Worm (Caenorhabditis elegans): Measurements from ENCODE around the gene E01G6.2.

E01G6.2 gene

DNA sequence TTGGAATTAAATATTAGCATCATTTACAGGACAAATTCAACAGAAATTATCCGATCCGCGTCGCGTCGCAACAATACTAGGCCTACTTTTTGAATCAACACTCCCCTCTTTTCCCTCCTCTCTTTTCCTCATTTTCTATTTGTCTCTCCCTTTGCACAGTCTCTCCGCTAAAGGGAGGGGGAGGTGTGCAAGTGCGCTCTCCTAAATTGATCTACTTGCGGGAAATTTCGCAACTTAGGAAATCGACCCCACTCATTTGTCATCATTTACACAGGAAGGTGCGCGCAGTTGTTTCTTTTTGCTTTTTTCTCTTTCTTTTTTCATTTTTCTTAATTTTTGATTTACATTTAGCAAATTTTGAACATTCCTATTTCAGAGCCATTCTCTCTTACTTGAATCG lies 26.5 kb downstream of the E01G6.2 start, which contains the start of gene C04B4.2 (continued):
- TF ChIP-seq xnd-1 (tag; optimal IDR thresholded peaks at IDR 0.05), result peak; percentile 51
- no peak for TF ChIP-seq unc-130 (GFP tag; optimal IDR thresholded peaks at IDR 0.05)
- TF ChIP-seq akir-1 (GFP tag; optimal IDR thresholded peaks at IDR 0.05), result no peak
- no peak for TF ChIP-seq chd-7 (tag; optimal IDR thresholded peaks at IDR 0.05)
- no peak for TF ChIP-seq hrde-1 (tag; optimal IDR thresholded peaks at IDR 0.05; ENCODE audit: borderline replicate concordance)
- TF ChIP-seq F33H1.4 (GFP tag; IDR thresholded peaks at IDR 0.05), result no peak
- TF ChIP-seq sptf-2 (GFP tag; optimal IDR thresholded peaks at IDR 0.05), result no peak
- TF ChIP-seq nhr-179 (tag; optimal IDR thresholded peaks at IDR 0.05), result no peak
- TF ChIP-seq B0019.2 (GFP tag; conservative IDR thresholded peaks at IDR 0.05), result no peak

DNA sequence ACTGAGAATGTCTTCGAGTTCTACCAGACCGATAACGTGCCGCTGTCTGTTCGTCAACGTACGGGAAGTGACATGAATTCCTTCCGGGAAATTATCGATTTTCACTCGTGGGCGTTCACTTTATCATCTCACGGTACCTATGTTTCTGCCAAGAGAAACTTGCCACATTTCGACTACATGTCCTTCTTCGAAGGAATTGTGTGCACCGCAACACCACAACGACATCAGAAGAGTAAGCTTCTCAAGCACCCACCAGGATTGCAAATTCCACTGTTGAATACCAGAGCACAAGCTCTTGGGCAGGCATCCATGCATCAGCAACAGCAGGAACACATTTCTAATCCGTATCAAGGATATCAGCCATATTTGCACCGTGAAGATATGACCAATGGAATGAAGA lies 27.7 kb downstream of the E01G6.2 start:
- TF ChIP-seq pbrm-1 (GFP tag; IDR thresholded peaks at IDR 0.05) (no peak), nhr-80 (tag; optimal IDR thresholded peaks at IDR 0.05) (no peak), ceh-40 (GFP tag; IDR thresholded peaks at IDR 0.05) (no peak), cebp-1 (GFP tag; IDR thresholded peaks at IDR 0.05) (no peak), cebp-1 (tag; optimal IDR thresholded peaks at IDR 0.05) (no peak), C17E4.6 (GFP tag; IDR thresholded peaks at IDR 0.05) (no peak), hrde-1 (tag; optimal IDR thresholded peaks at IDR 0.05; ENCODE audit: borderline replicate concordance) (no peak), snpc-4 (GFP tag; optimal IDR thresholded peaks at IDR 0.05) (no peak), snpc-4 (tag; optimal IDR thresholded peaks at IDR 0.05) (no peak), aptf-2 (GFP tag; conservative IDR thresholded peaks at IDR 0.05) (no peak), hlh-12 (tag; optimal IDR thresholded peaks at IDR 0.05) (no peak), F57C9.4 (tag; optimal IDR thresholded peaks at IDR 0.05) (no peak), mxl-1 (tag; optimal IDR thresholded peaks at IDR 0.05) (no peak), Y53F4B.3 (GFP tag; IDR thresholded peaks at IDR 0.05) (no peak)

DNA sequence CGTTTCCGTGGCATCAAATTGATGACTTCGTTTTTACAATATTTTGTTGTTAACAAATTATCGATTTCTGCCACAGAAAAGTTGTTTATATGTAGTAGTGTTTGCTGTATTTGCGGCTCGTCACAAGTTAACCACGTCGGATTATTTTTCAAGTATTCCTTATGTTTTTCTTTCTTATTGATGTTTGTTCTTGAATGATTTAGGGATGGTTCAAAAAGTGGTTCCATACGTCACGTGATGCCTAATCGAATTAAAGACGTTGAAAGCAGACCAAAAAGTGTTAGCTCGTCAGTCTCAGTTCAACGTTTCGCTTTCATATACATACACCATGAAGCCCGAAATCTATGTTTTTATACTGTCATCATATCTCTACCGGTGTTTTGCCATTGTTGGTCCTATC lies 29.1 kb downstream of the E01G6.2 start, which contains the start of gene lips-2:
Gene lips-2 (plus strand): TSS at position 301 of the 400 bp plus-strand sequence.
- TF ChIP-seq lin-54 (GFP tag; optimal IDR thresholded peaks at IDR 0.05), result no peak
- TF ChIP-seq madf-8 (GFP tag; conservative IDR thresholded peaks at IDR 0.05), result no peak
- TF ChIP-seq F10E7.11 (tag; optimal IDR thresholded peaks at IDR 0.05), result no peak
- TF ChIP-seq snpc-1.3 (tag; optimal IDR thresholded peaks at IDR 0.05; ENCODE audit: insufficient read depth), result no peak
- no peak for TF ChIP-seq K12H6.12 (tag; optimal IDR thresholded peaks at IDR 0.05)
- no peak for TF ChIP-seq ceh-58 (GFP tag; IDR thresholded peaks at IDR 0.05)
- no peak for TF ChIP-seq ekl-4 (GFP tag; IDR thresholded peaks at IDR 0.05)
- TF ChIP-seq mcd-1 (GFP tag; IDR thresholded peaks at IDR 0.05), result no peak
- no peak for TF ChIP-seq F55B11.4 (tag; optimal IDR thresholded peaks at IDR 0.05; ENCODE audit: borderline replicate concordance, insufficient read depth)
- no peak for TF ChIP-seq ZK185.1 (tag; optimal IDR thresholded peaks at IDR 0.05; ENCODE audit: poor library complexity, severe bottlenecking)
- TF ChIP-seq attf-3 (GFP tag; conservative IDR thresholded peaks at IDR 0.05), result no peak
- no peak for TF ChIP-seq attf-5 (GFP tag; optimal IDR thresholded peaks at IDR 0.05)
- TF ChIP-seq madf-6 (GFP tag; IDR thresholded peaks at IDR 0.05), result no peak
- no peak for TF ChIP-seq ztf-25 (GFP tag; IDR thresholded peaks at IDR 0.05)
- no peak for TF ChIP-seq ets-4 (GFP tag; optimal IDR thresholded peaks at IDR 0.05)

Data from whole organism, young adult.